Worm (Caenorhabditis elegans): ENCODE measurements around the gene nhr-9.

The nhr-9 gene

ce11 chrIII:7141285-7141715 is 46.0 kb downstream of the nhr-9 start (continued):
- TF ChIP-seq athp-1 (tag; optimal IDR thresholded peaks at IDR 0.05) (peak; percentile 47), madf-3 (GFP tag; IDR thresholded peaks at IDR 0.05) (no peak), dpff-1 (tag; optimal IDR thresholded peaks at IDR 0.05) (peak; percentile 90), hlh-12 (tag; optimal IDR thresholded peaks at IDR 0.05) (no peak), zim-3 (tag; optimal IDR thresholded peaks at IDR 0.05) (no peak), ztf-28 (GFP tag; IDR thresholded peaks at IDR 0.05) (no peak), K11D2.4 (GFP tag; IDR thresholded peaks at IDR 0.05) (no peak), ekl-4 (GFP tag; IDR thresholded peaks at IDR 0.05) (peak; percentile 92), B0336.3 (GFP tag; IDR thresholded peaks at IDR 0.05) (peak; percentile 88), ceh-91 (GFP tag; IDR thresholded peaks at IDR 0.05) (no peak), repo-1 (tag; optimal IDR thresholded peaks at IDR 0.05) (peak; percentile 89)

- peak; percentile 71 for TF ChIP-seq lsl-1 (GFP tag; optimal IDR thresholded peaks at IDR 0.05)
- TF ChIP-seq aptf-3 (GFP tag; IDR thresholded peaks at IDR 0.05): no peak
- TF ChIP-seq ekl-4 (GFP tag; IDR thresholded peaks at IDR 0.05): peak; percentile 80
- no peak for TF ChIP-seq ztf-28 (GFP tag; IDR thresholded peaks at IDR 0.05)
- TF ChIP-seq him-1 (tag; optimal IDR thresholded peaks at IDR 0.05): peak; percentile 96
- TF ChIP-seq F37B4.10 (GFP tag; IDR thresholded peaks at IDR 0.05): no peak
- TF ChIP-seq F55B11.4 (tag; optimal IDR thresholded peaks at IDR 0.05; ENCODE audit: borderline replicate concordance, insufficient read depth): no peak
- peak; percentile 78 for TF ChIP-seq dox-1 (GFP tag; IDR thresholded peaks at IDR 0.05)
- TF ChIP-seq Y53G8AR.9 (GFP tag; conservative IDR thresholded peaks at IDR 0.05): peak; percentile 78
- no peak for TF ChIP-seq xnd-1 (tag; optimal IDR thresholded peaks at IDR 0.05)
- no peak for TF ChIP-seq T26A5.8 (tag; optimal IDR thresholded peaks at IDR 0.05)
- TF ChIP-seq rcor-1 (GFP tag; IDR thresholded peaks at IDR 0.05): peak; percentile 58; the same call in 1 of the 2 replicates
- no peak for TF ChIP-seq akir-1 (GFP tag; optimal IDR thresholded peaks at IDR 0.05)
- TF ChIP-seq ztf-22 (GFP tag; optimal IDR thresholded peaks at IDR 0.05): no peak
- TF ChIP-seq F57C9.4 (tag; optimal IDR thresholded peaks at IDR 0.05): no peak
- no peak for TF ChIP-seq unc-62 (GFP tag; optimal IDR thresholded peaks at IDR 0.05)
- TF ChIP-seq aptf-2 (GFP tag; conservative IDR thresholded peaks at IDR 0.05): no peak
- no peak for TF ChIP-seq nhr-120 (GFP tag; IDR thresholded peaks at IDR 0.05)
- no peak for TF ChIP-seq hlh-12 (tag; optimal IDR thresholded peaks at IDR 0.05)
- TF ChIP-seq snpc-1.1 (tag; optimal IDR thresholded peaks at IDR 0.05; ENCODE audit: insufficient read depth): peak; percentile 98
- 0 out of 2 replicates have a peak, but pooled peaks have one; percentile 7 for TF ChIP-seq madf-8 (GFP tag; conservative IDR thresholded peaks at IDR 0.05)
- no peak for TF ChIP-seq zim-3 (tag; optimal IDR thresholded peaks at IDR 0.05)
- TF ChIP-seq attf-6 (GFP tag; IDR thresholded peaks at IDR 0.05): peak; percentile 96
- TF ChIP-seq mxl-1 (tag; optimal IDR thresholded peaks at IDR 0.05): no peak
- no peak for TF ChIP-seq ceh-100 (GFP tag; IDR thresholded peaks at IDR 0.05)
- no peak for TF ChIP-seq efl-1 (GFP tag; optimal IDR thresholded peaks at IDR 0.05)
- TF ChIP-seq hsf-1 (GFP tag; IDR thresholded peaks at IDR 0.05): peak; percentile 56
- TF ChIP-seq ama-1 (optimal IDR thresholded peaks at IDR 0.05): peak; percentile 19
- peak in 1 of 2 experiments; percentile 11 for TF ChIP-seq ama-1 (GFP tag; optimal IDR thresholded peaks at IDR 0.05)
- TF ChIP-seq rpc-1 (optimal IDR thresholded peaks at IDR 0.05): no peak
- peak; percentile 11 for TF ChIP-seq rpc-1 (tag; optimal IDR thresholded peaks at IDR 0.05)
- TF ChIP-seq D2030.7 (GFP tag; IDR thresholded peaks at IDR 0.05): peak; percentile 92
- TF ChIP-seq pbrm-1 (GFP tag; IDR thresholded peaks at IDR 0.05): peak; percentile 90
- peak; percentile 51 for TF ChIP-seq mcd-1 (GFP tag; IDR thresholded peaks at IDR 0.05)
- peak; percentile 95 for TF ChIP-seq snpc-3.4 (tag; optimal IDR thresholded peaks at IDR 0.05)
- no peak for TF ChIP-seq hlh-26 (GFP tag; conservative IDR thresholded peaks at IDR 0.05)
- no peak for TF ChIP-seq fkh-3 (tag; optimal IDR thresholded peaks at IDR 0.05)
- TF ChIP-seq C06A6.2 (GFP tag; conservative IDR thresholded peaks at IDR 0.05): no peak
- peak; percentile 15 for TF ChIP-seq repo-1 (tag; optimal IDR thresholded peaks at IDR 0.05)
- TF ChIP-seq gei-17 (GFP tag; optimal IDR thresholded peaks at IDR 0.05): no peak
- TF ChIP-seq ztf-18 (tag; optimal IDR thresholded peaks at IDR 0.05): peak; percentile 4
- TF ChIP-seq lin-54 (GFP tag; optimal IDR thresholded peaks at IDR 0.05): peak; percentile 63
- no peak for TF ChIP-seq mes-4 (tag; optimal IDR thresholded peaks at IDR 0.05)
These were observed 46.9 kb downstream of the nhr-9 start for ce11 chrIII:7142172-7142601.
